Fruit fly (Drosophila melanogaster) whole organism, embryonic: ENCODE data around the gene Fie.

Source experiments
- Antp ChIP-seq: fragments of 200-800 bp; sonication (Bioruptor generic); optimal IDR thresholded peaks from 3 replicates; lab custom pipeline; 2016; ENCODE audit warnings: missing biosample characterization, missing genetic modification characterization
- Bteb2 ChIP-seq: fragments of 200-800 bp; sonication (Bioruptor generic); optimal IDR thresholded peaks from 2 replicates; lab custom pipeline; 2016; ENCODE audit warnings: missing biosample characterization, missing genetic modification characterization
- CG10267 ChIP-seq: fragments of 200-800 bp; sonication (Bioruptor generic); optimal IDR thresholded peaks from 2 replicates; lab custom pipeline; 2018; ENCODE audit warnings: missing biosample characterization, mild to moderate bottlenecking, missing genetic modification characterization, moderate library complexity
- CG10979 ChIP-seq: fragments of 200-800 bp; sonication (Bioruptor generic); optimal IDR thresholded peaks from 2 replicates; lab custom pipeline; 2018; ENCODE audit warnings: missing biosample characterization, mild to moderate bottlenecking, missing genetic modification characterization, moderate library complexity
- CG12769 ChIP-seq: fragments of 200-800 bp; sonication (Bioruptor generic); optimal IDR thresholded peaks from 2 replicates; lab custom pipeline; 2019; ENCODE audit warnings: missing biosample characterization, mild to moderate bottlenecking, missing genetic modification characterization, moderate library complexity
- CG13424 ChIP-seq: fragments of 200-800 bp; sonication (Bioruptor generic); optimal IDR thresholded peaks from 2 replicates; lab custom pipeline; 2019; ENCODE audit warnings: missing biosample characterization, mild to moderate bottlenecking, missing genetic modification characterization, moderate library complexity
- CG13775 ChIP-seq: fragments of 200-800 bp; sonication (Bioruptor generic); optimal IDR thresholded peaks from 3 replicates; lab custom pipeline; 2017; ENCODE audit warnings: missing biosample characterization, mild to moderate bottlenecking, missing genetic modification characterization
- CG18262 ChIP-seq: fragments of 200-800 bp; optimal IDR thresholded peaks from 3 replicates; lab custom pipeline; 2019; ENCODE audit warnings: missing biosample characterization, mild to moderate bottlenecking, missing genetic modification characterization, moderate library complexity
- CG18476 ChIP-seq: fragments of 200-800 bp; sonication (Bioruptor generic); optimal IDR thresholded peaks from 2 replicates; lab custom pipeline; 2016; ENCODE audit warnings: missing biosample characterization, mild to moderate bottlenecking, missing genetic modification characterization
- CG30020 ChIP-seq: fragments of 200-800 bp; optimal IDR thresholded peaks from 2 replicates; lab custom pipeline; 2019; ENCODE audit warnings: missing biosample characterization, mild to moderate bottlenecking, missing genetic modification characterization, moderate library complexity
- CG31365 ChIP-seq: fragments of 200-800 bp; sonication (Bioruptor generic); optimal IDR thresholded peaks from 2 replicates; lab custom pipeline; 2018; ENCODE audit warnings: missing biosample characterization, mild to moderate bottlenecking, missing genetic modification characterization
- CG31388 ChIP-seq: fragments of 200-800 bp; sonication (Bioruptor generic); optimal IDR thresholded peaks from 2 replicates; lab custom pipeline; 2016; ENCODE audit warnings: missing biosample characterization, missing genetic modification characterization
- CG6654 ChIP-seq: fragments of 200-800 bp; sonication (Bioruptor generic); optimal IDR thresholded peaks from 2 replicates; lab custom pipeline; 2017; ENCODE audit warnings: missing biosample characterization, mild to moderate bottlenecking, missing genetic modification characterization
- CG7372 ChIP-seq: fragments of 200-800 bp; sonication (Bioruptor generic); IDR thresholded peaks from 2 replicates; pipeline ENCODE4 v1.3.6; 2022; ENCODE audit warnings: missing biosample characterization, missing genetic modification characterization
- CG7556 ChIP-seq: fragments of 200-800 bp; sonication (Bioruptor generic); optimal IDR thresholded peaks from 2 replicates; lab custom pipeline; 2017; ENCODE audit warnings: missing biosample characterization, mild to moderate bottlenecking, missing genetic modification characterization
- CG7839 ChIP-seq: fragments of 200-800 bp; sonication (Bioruptor generic); optimal IDR thresholded peaks from 3 replicates; lab custom pipeline; 2018; ENCODE audit warnings: missing biosample characterization, mild to moderate bottlenecking, missing genetic modification characterization, moderate library complexity
- Camta ChIP-seq: fragments of 200-800 bp; sonication (Bioruptor generic); optimal IDR thresholded peaks from 2 replicates; lab custom pipeline; 2016; ENCODE audit warnings: missing biosample characterization, missing genetic modification characterization
- Dip2 ChIP-seq: fragments of 200-800 bp; sonication (Bioruptor generic); IDR thresholded peaks from 2 replicates; pipeline ENCODE4 v1.3.6; 2022; ENCODE audit warnings: missing biosample characterization, missing genetic modification characterization
- Eip74EF ChIP-seq, 2 experiments: fragments of 200-800 bp in 1 of 2; fragments of >200 bp in 1 of 2; sonication (Bioruptor generic) in 1 of 2; optimal IDR thresholded peaks; 2 replicates each; lab custom pipeline; 2017 to 2019; ENCODE audit warnings: missing biosample characterization in 2 of 2, missing genetic modification characterization in 2 of 2, mild to moderate bottlenecking in 1 of 2, moderate library complexity in 1 of 2
- Ets65A ChIP-seq: fragments of 200-800 bp; sonication (Bioruptor generic); peaks from one replicate; lab custom pipeline; 2016; ENCODE audit warnings: missing biosample characterization, missing genetic modification characterization
- Ets97D ChIP-seq: fragments of 200-800 bp; sonication (Bioruptor generic); optimal IDR thresholded peaks from 3 replicates; lab custom pipeline; 2016; ENCODE audit warnings: missing biosample characterization, missing genetic modification characterization
- Fer3 ChIP-seq: fragments of 200-800 bp; sonication (Bioruptor generic); optimal IDR thresholded peaks from 2 replicates; lab custom pipeline; 2018; ENCODE audit warnings: missing biosample characterization, mild to moderate bottlenecking, missing genetic modification characterization, moderate library complexity
- HLH54F ChIP-seq: fragments of 200-800 bp; sonication (Bioruptor generic); optimal IDR thresholded peaks from 3 replicates; lab custom pipeline; 2016; ENCODE audit warnings: missing biosample characterization, missing genetic modification characterization
- MESR4 ChIP-seq: fragments of 200-800 bp; sonication (Bioruptor generic); optimal IDR thresholded peaks from 2 replicates; lab custom pipeline; 2018; ENCODE audit warnings: missing biosample characterization, mild to moderate bottlenecking, missing genetic modification characterization, moderate library complexity
- Six4 ChIP-seq: fragments of 200-800 bp; sonication (Bioruptor generic); optimal IDR thresholded peaks from 2 replicates; lab custom pipeline; 2016; ENCODE audit warnings: missing biosample characterization, missing genetic modification characterization
- Sox102F ChIP-seq: fragments of 200-800 bp; sonication (Bioruptor generic); optimal IDR thresholded peaks from 2 replicates; lab custom pipeline; 2018; ENCODE audit warnings: missing biosample characterization, mild to moderate bottlenecking, missing genetic modification characterization, moderate library complexity
- Trl ChIP-seq, 3 experiments: fragments of >200 bp in 2 of 3; fragments of 200-800 bp in 1 of 3; sonication (Bioruptor generic) in 1 of 3; optimal IDR thresholded peaks; 2 replicates in 1 of 3; 3 replicates in 2 of 3; lab custom pipeline; 2016 to 2017; ENCODE audit warnings: missing biosample characterization in 1 of 3, missing genetic modification characterization in 1 of 3
- Vsx1 ChIP-seq: fragments of 200-800 bp; sonication (Bioruptor generic); optimal IDR thresholded peaks from 2 replicates; lab custom pipeline; 2017; ENCODE audit warnings: missing biosample characterization, mild to moderate bottlenecking, missing genetic modification characterization, missing genetic modification reagents
- aop ChIP-seq: fragments of 200-800 bp; sonication (Bioruptor generic); IDR thresholded peaks from 2 replicates; pipeline ENCODE4 v1.3.6; 2022; ENCODE audit warnings: missing biosample characterization, missing genetic modification characterization
- bcd ChIP-seq: fragments of 200-800 bp; sonication (Bioruptor generic); optimal IDR thresholded peaks from 2 replicates; lab custom pipeline; 2017; ENCODE audit warnings: missing biosample characterization, mild to moderate bottlenecking, missing genetic modification characterization
- cwo ChIP-seq: fragments of 200-800 bp; sonication (Bioruptor generic); optimal IDR thresholded peaks from 3 replicates; lab custom pipeline; 2017; ENCODE audit warnings: missing biosample characterization, missing genetic modification characterization, mild to moderate bottlenecking, moderate library complexity, missing genetic modification reagents
- dan ChIP-seq: fragments of 200-800 bp; sonication (Bioruptor generic); IDR thresholded peaks from 2 replicates; pipeline ENCODE4 v1.3.6; 2022; ENCODE audit warnings: missing biosample characterization, missing genetic modification characterization
- dimm ChIP-seq: fragments of 200-800 bp; sonication (Bioruptor generic); IDR thresholded peaks from 2 replicates; pipeline ENCODE4 v1.3.6; 2022; ENCODE audit warnings: missing biosample characterization, missing genetic modification characterization
- disco-r ChIP-seq: fragments of 200-800 bp; sonication (Bioruptor generic); optimal IDR thresholded peaks from 2 replicates; lab custom pipeline; 2016; ENCODE audit warnings: missing biosample characterization, missing genetic modification characterization
- dpn ChIP-seq, 2 experiments: fragments of 200-800 bp; sonication (Bioruptor generic); optimal IDR thresholded peaks; 3 replicates each; lab custom pipeline; 2016; ENCODE audit warnings: missing biosample characterization in 2 of 2, missing genetic modification characterization in 2 of 2
- ems ChIP-seq: fragments of 200-800 bp; sonication (Bioruptor generic); optimal IDR thresholded peaks from 3 replicates; lab custom pipeline; 2016; ENCODE audit warnings: missing biosample characterization, missing genetic modification characterization
- grn ChIP-seq: fragments of 200-800 bp; sonication (Bioruptor generic); optimal IDR thresholded peaks from 3 replicates; lab custom pipeline; 2017; ENCODE audit warnings: missing biosample characterization, missing genetic modification characterization
- jigr1 ChIP-seq: fragments of 200-800 bp; sonication (Bioruptor generic); IDR thresholded peaks from 3 replicates; pipeline ENCODE4 v1.3.6; 2022; ENCODE audit warnings: missing biosample characterization, missing genetic modification characterization
- lmd ChIP-seq: fragments of 200-800 bp; sonication (Bioruptor generic); IDR thresholded peaks from 2 replicates; pipeline ENCODE4 v1.3.6; 2022; ENCODE audit warnings: missing biosample characterization, missing genetic modification characterization
- org-1 ChIP-seq: fragments of 200-800 bp; sonication (Bioruptor generic); optimal IDR thresholded peaks from 2 replicates; lab custom pipeline; 2017; ENCODE audit warnings: missing biosample characterization, missing genetic modification characterization
- pfk ChIP-seq: fragments of 200-800 bp; sonication (Bioruptor generic); optimal IDR thresholded peaks from 2 replicates; lab custom pipeline; 2018; ENCODE audit warnings: missing biosample characterization, mild to moderate bottlenecking, missing genetic modification characterization, moderate library complexity
- phol ChIP-seq: fragments of 200-800 bp; sonication (Bioruptor generic); optimal IDR thresholded peaks from 3 replicates; lab custom pipeline; 2018; ENCODE audit warnings: missing biosample characterization, mild to moderate bottlenecking, missing genetic modification characterization, moderate library complexity
- pros ChIP-seq: fragments of 200-800 bp; sonication (Bioruptor generic); optimal IDR thresholded peaks from 3 replicates; lab custom pipeline; 2019; ENCODE audit warnings: missing biosample characterization, mild to moderate bottlenecking, missing genetic modification characterization, moderate library complexity
- rib ChIP-seq: fragments of 200-800 bp; sonication (Bioruptor generic); IDR thresholded peaks from 2 replicates; pipeline ENCODE4 v1.3.6; 2022; ENCODE audit warnings: missing biosample characterization, missing genetic modification characterization
- seq ChIP-seq: fragments of 200-800 bp; sonication (Bioruptor generic); IDR thresholded peaks from 2 replicates; pipeline ENCODE4 v1.3.6; 2022; ENCODE audit warnings: missing biosample characterization, missing genetic modification characterization
- shn ChIP-seq: fragments of 200-800 bp; sonication (Bioruptor generic); optimal IDR thresholded peaks from 3 replicates; lab custom pipeline; 2016; ENCODE audit warnings: missing biosample characterization, missing genetic modification characterization
- ssp ChIP-seq: fragments of 200-800 bp; sonication (Bioruptor generic); IDR thresholded peaks from 2 replicates; pipeline ENCODE4 v1.3.6; 2022; ENCODE audit warnings: missing biosample characterization, missing genetic modification characterization
- tio ChIP-seq: fragments of 200-800 bp; sonication (Bioruptor generic); optimal IDR thresholded peaks from 2 replicates; lab custom pipeline; 2017; ENCODE audit warnings: missing biosample characterization, missing genetic modification characterization, inconsistent platforms
- trh ChIP-seq: fragments of 200-800 bp; sonication (Bioruptor generic); optimal IDR thresholded peaks from 2 replicates; lab custom pipeline; 2016; ENCODE audit warnings: missing biosample characterization, missing genetic modification characterization
- vfl ChIP-seq: fragments of 200-800 bp; sonication (Bioruptor generic); optimal IDR thresholded peaks from 2 replicates; lab custom pipeline; 2016; ENCODE audit warnings: missing biosample characterization, missing genetic modification characterization

The Fie gene

dm6 chr3L:3902491-3903198, 10.3 kb downstream of the Fie start, which contains the start of gene Ubi-p63E (continued):
- TF ChIP-seq Bteb2 (peak; percentile 45), pfk (GFP tag; lab: Kevin White, UChicago) (peak; percentile 34), bcd (peak; percentile 62), ems (peak; percentile 55), Six4 (GFP tag; lab: Kevin White, UChicago) (peak; percentile 50), Sox102F (GFP tag; lab: Kevin White, UChicago) (no peak), Dip2 (GFP tag; lab: Robert Waterston, UW) (no peak), rib (GFP tag; lab: Robert Waterston, UW) (no peak), HLH54F (peak; percentile 65), Camta (GFP tag; lab: Kevin White, UChicago) (peak; percentile 61), Ets97D (GFP tag; lab: Kevin White, UChicago) (peak; percentile 53), CG13775 (GFP tag; lab: Kevin White, UChicago) (peak; percentile 71), phol (peak; percentile 47), CG7372 (GFP tag; lab: Robert Waterston, UW) (no peak), trh (GFP tag; lab: Kevin White, UChicago) (no peak), grn (no peak), Ets65A (GFP tag; lab: Kevin White, UChicago) (peak; percentile 96), ssp (GFP tag; lab: Robert Waterston, UW) (no peak), lmd (GFP tag; lab: Robert Waterston, UW) (no peak), aop (GFP tag; lab: Robert Waterston, UW) (no peak), CG30020 (tag; lab: Kevin White, UChicago) (no peak), seq (GFP tag; lab: Robert Waterston, UW) (no peak), dpn (GFP tag; optimal IDR thresholded peaks at IDR 0.05; lab: Kevin White, UChicago) (peak; percentile 64 to 72), disco-r (GFP tag; lab: Kevin White, UChicago) (peak; percentile 42), CG10267 (peak; percentile 59), Antp (GFP tag; lab: Kevin White, UChicago) (peak; percentile 66), CG18262 (peak; percentile 69), CG7839 (tag; lab: Kevin White, UChicago) (peak; percentile 70), CG10979 (peak; percentile 63), CG13424 (peak; percentile 70), CG31388 (GFP tag; lab: Kevin White, UChicago) (no peak), vfl (GFP tag; lab: Kevin White, UChicago) (peak; percentile 42), shn (GFP tag; lab: Kevin White, UChicago) (peak; percentile 50), jigr1 (GFP tag; lab: Robert Waterston, UW) (no peak), org-1 (GFP tag; lab: Kevin White, UChicago) (peak; percentile 46), Vsx1 (no peak), Trl (optimal IDR thresholded peaks at IDR 0.05; lab: Kevin White, UChicago) (no peak), Trl (GFP tag; optimal IDR thresholded peaks at IDR 0.05; lab: Kevin White, UChicago) (peak; percentile 71), tio (GFP tag; lab: Kevin White, UChicago) (peak; percentile 88), Eip74EF (GFP tag; optimal IDR thresholded peaks at IDR 0.05; lab: Kevin White, UChicago) (no peak), Fer3 (tag; lab: Kevin White, UChicago) (peak; percentile 60), pros (GFP tag; lab: Kevin White, UChicago) (no peak), CG31365 (tag; lab: Kevin White, UChicago) (no peak), cwo (GFP tag; lab: Kevin White, UChicago) (peak; percentile 8), dan (GFP tag; lab: Robert Waterston, UW) (no peak), CG7556 (GFP tag; lab: Kevin White, UChicago) (peak; percentile 58), MESR4 (GFP tag; lab: Kevin White, UChicago) (peak; percentile 70), CG6654 (peak; percentile 37), dimm (GFP tag; lab: Robert Waterston, UW) (no peak), CG12769 (peak; percentile 35), CG18476 (peak; percentile 50)
